Worm (Caenorhabditis elegans) whole organism, L2 larva: ENCODE data around the gene R12B2.3.

Experiments
- F13H6.1 ChIP-seq: sonication (generic microtip); optimal IDR thresholded peaks from 2 replicates; lab custom pipeline; 2016; ENCODE audit warnings: missing genetic modification characterization, missing compliant biosample characterization
- ama-1 ChIP-seq: fragments of 150-350 bp; optimal IDR thresholded peaks from 2 replicates; lab custom pipeline; 2018; ENCODE audit warnings: inconsistent platforms
- lin-39 ChIP-seq: fragments of 150-350 bp; optimal IDR thresholded peaks from 2 replicates; lab custom pipeline; 2014; ENCODE audit warnings: missing biosample characterization, missing genetic modification reagents, missing genetic modification characterization
- nhr-10 ChIP-seq: sonication (generic microtip); optimal IDR thresholded peaks from 2 replicates; lab custom pipeline; 2017; ENCODE audit warnings: missing biosample characterization, missing genetic modification characterization
- skn-1 ChIP-seq: sonication (generic microtip); optimal IDR thresholded peaks from 2 replicates; lab custom pipeline; 2017; ENCODE audit warnings: missing biosample characterization, missing genetic modification characterization
- snpc-4 ChIP-seq: fragments of 150-350 bp; optimal IDR thresholded peaks from 2 replicates; lab custom pipeline; 2014; ENCODE audit warnings: missing biosample characterization, missing genetic modification characterization
- unc-62 ChIP-seq: fragments of 150-350 bp; optimal IDR thresholded peaks from 2 replicates; lab custom pipeline; 2014; ENCODE audit warnings: missing biosample characterization, missing genetic modification reagents, missing genetic modification characterization
- ztf-11 ChIP-seq: sonication (generic microtip); optimal IDR thresholded peaks from 2 replicates; lab custom pipeline; 2017; ENCODE audit warnings: missing biosample characterization, missing genetic modification characterization

ce11 chrIII:5814098-5814497, 8.7 kb downstream of the R12B2.3 start:
- TF ChIP-seq nhr-10 (tag; lab: Kevin White, UChicago) (no peak), lin-39 (tag; lab: Kevin White, UChicago) (no peak), ztf-11 (tag; lab: Kevin White, UChicago) (no peak), F13H6.1 (tag; lab: Kevin White, UChicago) (no peak), snpc-4 (tag; lab: Kevin White, UChicago) (no peak), ama-1 (lab: Kevin White, UChicago) (no peak), unc-62 (GFP tag; lab: Kevin White, UChicago) (no peak), skn-1 (no peak)
